Worm (Caenorhabditis elegans): ENCODE data around the gene crn-2.

Gene crn-2

DNA sequence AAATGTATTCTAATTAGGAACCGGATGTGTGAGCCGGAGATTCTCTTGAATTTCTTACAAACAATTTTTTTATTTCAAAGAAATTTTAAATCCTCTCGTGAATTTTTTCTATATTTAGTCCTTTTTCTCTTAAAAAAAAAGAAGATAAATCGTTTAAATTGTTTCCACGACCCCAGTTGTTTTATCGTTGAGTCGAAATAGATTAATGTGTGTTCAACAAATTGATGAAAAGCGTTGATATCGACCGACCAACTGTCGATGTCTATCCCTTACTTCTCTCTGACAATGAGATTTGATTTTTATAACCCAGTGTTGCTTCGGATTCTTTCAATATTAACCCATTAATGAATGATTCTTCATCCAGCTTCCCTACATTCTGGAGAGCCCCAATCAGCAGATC, 11.8 kb downstream of the crn-2 start, which contains the start of gene CD4.1:
Gene CD4.1 (plus strand): TSS at position 301 of the 400 bp plus-strand sequence.
- no peak for TF ChIP-seq nhr-12 (tag; optimal IDR thresholded peaks at IDR 0.05)
- TF ChIP-seq Y55F3AM.14 (GFP tag; optimal IDR thresholded peaks at IDR 0.05) = no peak
- TF ChIP-seq zag-1 (tag; optimal IDR thresholded peaks at IDR 0.05) = no peak
- TF ChIP-seq lin-11 (tag; optimal IDR thresholded peaks at IDR 0.05) = no peak

DNA sequence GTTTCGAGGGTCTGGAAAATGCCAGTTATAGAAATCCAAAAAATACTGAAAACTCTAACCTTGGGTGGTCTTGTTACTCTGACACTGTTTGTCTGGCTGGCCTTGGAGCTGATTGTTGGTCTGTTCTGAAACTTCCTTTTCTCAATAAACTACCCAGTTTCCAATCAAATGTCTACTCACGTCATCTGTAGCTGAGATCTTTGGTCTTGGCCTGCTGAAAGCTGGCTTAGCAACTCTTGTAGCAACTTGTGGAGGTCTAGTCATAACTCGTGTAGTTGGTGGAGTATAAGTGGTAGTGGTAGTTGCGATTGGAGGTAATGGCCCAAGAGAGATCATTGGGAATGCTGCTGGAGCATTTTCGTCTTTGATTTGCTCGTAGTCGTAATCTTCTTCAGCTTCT, 15.8 kb downstream of the crn-2 start:
- TF ChIP-seq unc-55 (GFP tag; optimal IDR thresholded peaks at IDR 0.05) (no peak), ztf-4 (tag; optimal IDR thresholded peaks at IDR 0.05) (no peak), ztf-1 (GFP tag; conservative IDR thresholded peaks at IDR 0.05) (no peak), lsy-2 (tag; optimal IDR thresholded peaks at IDR 0.05) (no peak), ceh-82 (tag; optimal IDR thresholded peaks at IDR 0.05) (no peak), mbf-1 (tag; optimal IDR thresholded peaks at IDR 0.05) (no peak), ceh-16 (tag; optimal IDR thresholded peaks at IDR 0.05) (no peak), mab-5 (tag; optimal IDR thresholded peaks at IDR 0.05) (no peak), alr-1 (tag; optimal IDR thresholded peaks at IDR 0.05) (no peak), ZK546.5 (tag; optimal IDR thresholded peaks at IDR 0.05) (no peak), nhr-21 (tag; optimal IDR thresholded peaks at IDR 0.05) (no peak), sem-4 (tag; optimal IDR thresholded peaks at IDR 0.05) (no peak), fos-1 (tag; optimal IDR thresholded peaks at IDR 0.05) (no peak), C34F6.9 (tag; optimal IDR thresholded peaks at IDR 0.05) (no peak), lin-11 (tag; optimal IDR thresholded peaks at IDR 0.05) (no peak), nhr-6 (tag; optimal IDR thresholded peaks at IDR 0.05) (no peak), snpc-4 (tag; optimal IDR thresholded peaks at IDR 0.05) (no peak), zag-1 (tag; optimal IDR thresholded peaks at IDR 0.05) (no peak), F13H6.1 (tag; optimal IDR thresholded peaks at IDR 0.05) (no peak)

DNA sequence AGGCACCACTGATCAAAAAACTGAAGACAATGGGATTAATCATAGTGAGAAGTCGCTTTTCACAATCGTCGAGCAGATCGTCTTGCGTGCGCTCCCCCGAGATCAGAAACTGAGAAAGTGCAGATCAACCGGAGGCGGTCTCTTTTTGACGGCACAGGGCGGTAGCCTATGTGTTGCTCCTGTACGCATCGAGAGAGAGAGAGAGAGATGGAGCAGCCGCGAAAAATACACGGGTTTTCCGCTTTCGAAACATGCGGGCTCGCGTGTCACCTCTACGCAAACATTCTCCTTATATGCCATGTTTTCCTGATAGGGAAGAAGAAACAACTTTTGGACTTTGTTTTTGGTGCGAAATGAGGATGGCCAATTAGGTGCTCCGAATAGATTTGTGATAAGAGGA, 18.7 kb downstream of the crn-2 start, which contains the start of gene lrpc-1:
Gene lrpc-1 (minus strand): TSS at position 101 of the 400 bp plus-strand sequence.
- TF ChIP-seq lsy-2 (tag; optimal IDR thresholded peaks at IDR 0.05) = no peak
- TF ChIP-seq crh-2 (tag; optimal IDR thresholded peaks at IDR 0.05) = no peak
- TF ChIP-seq lin-39 (tag; optimal IDR thresholded peaks at IDR 0.05) = no peak
- TF ChIP-seq elt-3 (tag; optimal IDR thresholded peaks at IDR 0.05) = no peak
- no peak for TF ChIP-seq lin-11 (tag; optimal IDR thresholded peaks at IDR 0.05)
- no peak for TF ChIP-seq nhr-11 (tag; optimal IDR thresholded peaks at IDR 0.05)
- no peak for TF ChIP-seq skn-1 (tag; optimal IDR thresholded peaks at IDR 0.05)
- no peak for TF ChIP-seq nhr-12 (tag; optimal IDR thresholded peaks at IDR 0.05)
- no peak for TF ChIP-seq nhr-6 (tag; optimal IDR thresholded peaks at IDR 0.05)
- TF ChIP-seq gmeb-1 (tag; optimal IDR thresholded peaks at IDR 0.05) = no peak
- TF ChIP-seq C34F6.9 (tag; optimal IDR thresholded peaks at IDR 0.05) = no peak
- no peak for TF ChIP-seq unc-62 (GFP tag; optimal IDR thresholded peaks at IDR 0.05)
- no peak for TF ChIP-seq egl-27 (tag; optimal IDR thresholded peaks at IDR 0.05)
- no peak for TF ChIP-seq sma-3 (GFP tag; optimal IDR thresholded peaks at IDR 0.05)
- TF ChIP-seq lin-13 (GFP tag; optimal IDR thresholded peaks at IDR 0.05) = no peak
- TF ChIP-seq ceh-82 (tag; optimal IDR thresholded peaks at IDR 0.05) = no peak
- no peak for TF ChIP-seq unc-39 (tag; optimal IDR thresholded peaks at IDR 0.05)

DNA sequence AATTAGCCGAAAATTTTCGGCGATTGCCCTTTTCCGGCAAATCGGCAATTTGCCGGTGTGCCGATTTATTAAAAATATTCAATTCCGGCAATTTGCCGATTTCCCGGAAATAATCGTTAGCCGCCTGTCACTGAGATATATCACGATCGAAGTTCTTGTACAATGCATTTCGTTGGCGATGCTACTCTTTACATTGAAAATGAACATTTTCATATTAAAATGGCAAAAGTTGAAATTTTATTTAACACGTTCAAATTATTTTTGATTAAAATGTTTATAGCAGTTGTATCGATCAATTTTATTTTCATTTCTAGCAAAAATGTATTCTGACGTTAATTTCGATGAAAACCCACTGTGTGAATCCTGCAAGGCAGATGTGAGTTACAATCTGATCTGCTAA, 20.3 kb downstream of the crn-2 start, which contains the start of gene M03E7.3:
Gene M03E7.3 (plus strand): TSS at position 301 of the 400 bp plus-strand sequence.
- no peak for TF ChIP-seq ceh-82 (tag; optimal IDR thresholded peaks at IDR 0.05)
- TF ChIP-seq sem-4 (tag; optimal IDR thresholded peaks at IDR 0.05) = no peak
- TF ChIP-seq ceh-16 (tag; optimal IDR thresholded peaks at IDR 0.05) = no peak
- no peak for TF ChIP-seq aly-2 (tag; optimal IDR thresholded peaks at IDR 0.05)
- no peak for TF ChIP-seq nhr-25 (tag; optimal IDR thresholded peaks at IDR 0.05)
- TF ChIP-seq crh-2 (tag; optimal IDR thresholded peaks at IDR 0.05) = no peak
- no peak for TF ChIP-seq R02D3.7 (tag; optimal IDR thresholded peaks at IDR 0.05)
- TF ChIP-seq nhr-77 (tag; optimal IDR thresholded peaks at IDR 0.05) = no peak
- no peak for TF ChIP-seq F13H6.1 (tag; optimal IDR thresholded peaks at IDR 0.05)

DNA sequence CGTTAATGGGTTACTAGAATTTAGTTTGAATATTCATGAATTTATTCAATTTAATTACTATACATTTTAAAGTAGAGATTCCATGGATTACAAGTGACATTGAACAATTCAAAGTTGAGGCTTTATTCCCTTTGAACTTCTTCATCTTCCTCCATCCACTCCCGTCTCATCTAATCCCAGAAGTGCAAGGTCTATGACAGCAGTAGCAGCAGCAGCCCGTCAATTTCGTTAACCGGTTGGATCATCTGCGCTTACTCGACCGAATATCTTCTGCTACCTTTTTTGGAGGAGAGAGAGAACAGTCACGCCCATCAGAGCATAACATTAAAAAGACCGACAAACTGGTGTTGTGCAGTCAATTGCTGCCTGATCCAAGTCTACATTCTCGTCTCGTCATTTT, 22.9 kb downstream of the crn-2 start, which contains the start of gene M03E7.2:
Gene M03E7.2 (plus strand): TSS at position 301 of the 400 bp plus-strand sequence.
- TF ChIP-seq ztf-4 (tag; optimal IDR thresholded peaks at IDR 0.05) (no peak), blmp-1 (tag; optimal IDR thresholded peaks at IDR 0.05; ENCODE audit: insufficient read depth) (no peak), Y55F3AM.14 (GFP tag; optimal IDR thresholded peaks at IDR 0.05) (no peak), ceh-16 (tag; optimal IDR thresholded peaks at IDR 0.05) (no peak), nhr-10 (tag; optimal IDR thresholded peaks at IDR 0.05) (no peak), mdl-1 (tag; optimal IDR thresholded peaks at IDR 0.05) (no peak), elt-3 (tag; optimal IDR thresholded peaks at IDR 0.05) (no peak), alr-1 (tag; optimal IDR thresholded peaks at IDR 0.05) (no peak), nhr-129 (tag; optimal IDR thresholded peaks at IDR 0.05) (no peak), crh-2 (tag; optimal IDR thresholded peaks at IDR 0.05) (no peak)
